Fruit fly (Drosophila melanogaster) whole organism: Measurements from ENCODE around the gene Ca-beta.

Experiments used
- CG8478 ChIP-seq: fragments of >200 bp; optimal IDR thresholded peaks from 2 replicates; lab custom pipeline; 2018; ENCODE audit warnings: inconsistent platforms
- Dll ChIP-seq: fragments of >200 bp; optimal IDR thresholded peaks from 2 replicates; lab custom pipeline; 2017
- EcR ChIP-seq, 2 experiments: fragments of >200 bp; optimal IDR thresholded peaks; 2 replicates each; lab custom pipeline; 2017; ENCODE audit warnings: missing biosample characterization in 2 of 2, missing genetic modification characterization in 2 of 2, missing genetic modification reagents in 2 of 2
- pan ChIP-seq: fragments of >200 bp; optimal IDR thresholded peaks from 2 replicates; lab custom pipeline; 2017
- psq ChIP-seq: fragments of >200 bp; optimal IDR thresholded peaks from 2 replicates; lab custom pipeline; 2017
- usp ChIP-seq: fragments of >200 bp; optimal IDR thresholded peaks from 2 replicates; lab custom pipeline; 2017; ENCODE audit warnings: missing biosample characterization, missing genetic modification characterization, mixed read lengths

Gene Ca-beta

DNA sequence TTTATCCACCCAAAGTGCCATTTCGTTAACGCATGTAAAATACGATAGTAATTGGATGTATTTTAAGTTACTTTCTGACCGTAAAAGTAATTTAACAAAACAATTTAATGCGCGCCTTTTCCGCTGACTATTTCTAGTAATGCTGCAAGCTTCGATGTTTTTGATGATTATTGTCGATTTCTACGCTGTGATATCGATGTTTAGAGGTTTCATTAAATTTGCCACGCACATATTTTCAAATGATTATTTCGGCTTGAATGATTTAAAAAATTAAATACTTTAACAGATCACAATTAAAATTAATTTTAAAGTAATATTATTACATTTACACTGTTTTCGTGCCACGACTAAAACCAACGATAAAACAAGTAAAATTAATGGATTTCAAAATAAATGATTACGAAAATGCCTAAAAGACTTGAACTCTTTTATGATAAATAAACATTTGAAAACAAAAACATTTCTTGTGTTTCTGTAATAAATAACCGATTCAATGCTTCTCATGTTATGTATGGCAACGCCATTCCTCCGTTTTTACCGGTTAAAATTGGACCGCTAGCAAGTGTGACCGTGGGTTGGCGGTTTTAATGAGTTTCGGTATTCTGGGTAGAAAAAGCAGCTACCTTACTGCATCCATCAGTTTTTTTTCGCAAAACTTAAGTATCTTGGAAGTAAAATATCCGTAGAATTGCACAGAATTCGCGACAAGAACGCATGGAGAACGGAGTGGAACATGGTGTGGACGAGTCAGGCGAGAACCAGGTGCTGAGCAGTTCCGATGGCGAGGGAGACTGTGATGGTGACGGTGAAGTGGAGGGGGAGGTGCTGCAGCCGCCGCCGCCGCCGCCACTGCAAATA is 73.0 kb downstream of the Ca-beta start, which contains the start of the genes RfC38 and CG4751:
Gene RfC38 (minus strand): TSS at position 495 of the 858 bp plus-strand sequence.
Gene CG4751 (plus strand): TSS at position 587 of the 858 bp plus-strand sequence.
- no peak for TF ChIP-seq Dll (lab: Kevin White, UChicago)
- TF ChIP-seq CG8478 (lab: Kevin White, UChicago): no peak
- TF ChIP-seq EcR (GFP tag; optimal IDR thresholded peaks at IDR 0.05; lab: Kevin White, UChicago): no peak
- TF ChIP-seq usp: no peak

DNA sequence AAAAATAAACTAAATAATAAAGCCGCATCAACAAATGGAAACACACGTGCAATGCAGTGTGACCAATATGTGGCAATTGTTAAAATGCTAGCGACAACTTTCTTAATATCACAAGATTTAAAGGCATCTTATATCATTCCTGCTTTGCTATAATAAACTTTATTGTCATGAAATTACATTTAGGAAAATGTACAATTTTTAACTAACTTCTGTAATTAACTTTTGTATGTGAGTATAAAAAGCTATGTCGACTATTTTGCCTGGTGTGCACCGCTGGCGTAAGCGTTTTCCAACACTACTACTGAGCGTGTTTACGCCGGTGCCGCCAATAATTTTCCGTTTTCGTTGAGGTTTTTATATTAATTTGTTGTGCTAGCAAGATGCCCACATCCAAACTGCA is 79.8 kb downstream of the Ca-beta start, which contains the start of the genes Csl4 and Nup160:
Gene Csl4 (minus strand): TSS at position 69 of the 400 bp plus-strand sequence.
Gene Nup160 (plus strand): TSS at position 279 of the 400 bp plus-strand sequence.
- TF ChIP-seq psq: no peak
- no peak for TF ChIP-seq EcR (GFP tag; optimal IDR thresholded peaks at IDR 0.05; lab: Kevin White, UChicago)
- no peak for TF ChIP-seq pan
- no peak for TF ChIP-seq CG8478 (lab: Kevin White, UChicago)
- no peak for TF ChIP-seq usp
- no peak for TF ChIP-seq Dll (lab: Kevin White, UChicago)

DNA sequence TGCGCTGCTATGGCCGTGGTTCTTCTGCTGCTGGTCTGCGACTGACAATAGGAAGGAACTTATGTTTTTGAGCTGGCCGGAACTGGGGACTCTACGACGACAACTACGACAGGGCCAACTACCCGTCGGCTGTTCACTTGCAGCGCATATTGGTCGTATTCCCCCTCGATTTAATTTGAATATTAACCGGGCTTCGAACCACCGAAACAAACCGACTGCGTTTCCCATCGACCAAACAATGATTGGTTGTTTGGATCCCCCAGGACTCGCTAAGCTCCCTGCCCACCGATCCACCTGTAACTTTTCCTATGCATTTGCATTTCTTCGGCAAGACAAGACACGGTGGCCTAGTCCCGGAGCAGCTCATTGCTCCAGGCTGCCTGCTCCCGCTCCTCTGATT is 81.7 kb downstream of the Ca-beta start, which contains the start of gene Dnaaf4:
Gene Dnaaf4 (minus strand): TSS at position 101 of the 400 bp plus-strand sequence.
- TF ChIP-seq CG8478 (lab: Kevin White, UChicago): no peak
- TF ChIP-seq usp: no peak
- TF ChIP-seq psq: no peak
- TF ChIP-seq Dll (lab: Kevin White, UChicago): no peak
- no peak for TF ChIP-seq pan

- TF ChIP-seq EcR (GFP tag; optimal IDR thresholded peaks at IDR 0.05; lab: Kevin White, UChicago): no peak
- TF ChIP-seq pan: no peak
- no peak for TF ChIP-seq Dll (lab: Kevin White, UChicago)
- TF ChIP-seq psq: no peak
- no peak for TF ChIP-seq usp
- TF ChIP-seq CG8478 (lab: Kevin White, UChicago): no peak
These were observed 83.3 kb downstream of the Ca-beta start, which contains the start of gene CG6230 for dm6 chr2L:11119966-11120517. Gene CG6230, minus strand, starts transcription at chr2L:11120319.

DNA sequence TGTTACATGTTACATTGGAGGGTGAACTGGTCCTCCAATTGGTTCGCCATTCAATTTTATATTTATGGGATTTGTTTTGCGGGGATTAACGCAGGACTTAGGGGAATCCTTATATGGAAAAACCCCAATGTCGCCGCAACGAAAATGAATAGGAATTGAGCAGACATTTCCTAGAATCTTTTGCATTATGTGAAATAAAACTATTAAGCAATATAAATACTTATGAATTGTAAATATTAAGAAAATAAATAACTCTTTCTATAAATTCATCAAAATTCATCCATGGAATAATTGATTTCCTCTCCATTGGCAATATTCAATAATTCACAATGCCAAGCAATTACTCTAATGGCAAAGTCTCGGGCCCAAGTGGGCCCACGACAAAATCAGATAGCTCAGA is 89.6 kb downstream of the Ca-beta start, which contains the start of gene Gr32a:
Gene Gr32a (plus strand): TSS at position 301 of the 400 bp plus-strand sequence.
- TF ChIP-seq pan: no peak
- no peak for TF ChIP-seq psq
- no peak for TF ChIP-seq usp
- TF ChIP-seq CG8478 (lab: Kevin White, UChicago): no peak
- TF ChIP-seq Dll (lab: Kevin White, UChicago): no peak
- TF ChIP-seq EcR (GFP tag; optimal IDR thresholded peaks at IDR 0.05; lab: Kevin White, UChicago): no peak

- TF ChIP-seq CG8478 (lab: Kevin White, UChicago) (no peak), pan (no peak), psq (no peak), EcR (GFP tag; optimal IDR thresholded peaks at IDR 0.05; lab: Kevin White, UChicago) (no peak), Dll (lab: Kevin White, UChicago) (no peak), usp (no peak)
These were observed 90.3 kb downstream of the Ca-beta start, which contains the start of gene Idua for dm6 chr2L:11113011-11113528. Gene Idua, minus strand, starts transcription at chr2L:11113061.

dm6 chr2L:11106562-11106962 is 96.8 kb downstream of the Ca-beta start, which contains the start of gene Reps:
Gene Reps, minus strand, starts transcription at chr2L:11106645.
- TF ChIP-seq EcR (GFP tag; optimal IDR thresholded peaks at IDR 0.05; lab: Kevin White, UChicago): no peak
- TF ChIP-seq pan: no peak
- no peak for TF ChIP-seq Dll (lab: Kevin White, UChicago)
- no peak for TF ChIP-seq CG8478 (lab: Kevin White, UChicago)
- no peak for TF ChIP-seq psq
- TF ChIP-seq usp: no peak
